Fruit fly (Drosophila melanogaster): Measurements from ENCODE around the gene Dab.

The Dab gene

DNA sequence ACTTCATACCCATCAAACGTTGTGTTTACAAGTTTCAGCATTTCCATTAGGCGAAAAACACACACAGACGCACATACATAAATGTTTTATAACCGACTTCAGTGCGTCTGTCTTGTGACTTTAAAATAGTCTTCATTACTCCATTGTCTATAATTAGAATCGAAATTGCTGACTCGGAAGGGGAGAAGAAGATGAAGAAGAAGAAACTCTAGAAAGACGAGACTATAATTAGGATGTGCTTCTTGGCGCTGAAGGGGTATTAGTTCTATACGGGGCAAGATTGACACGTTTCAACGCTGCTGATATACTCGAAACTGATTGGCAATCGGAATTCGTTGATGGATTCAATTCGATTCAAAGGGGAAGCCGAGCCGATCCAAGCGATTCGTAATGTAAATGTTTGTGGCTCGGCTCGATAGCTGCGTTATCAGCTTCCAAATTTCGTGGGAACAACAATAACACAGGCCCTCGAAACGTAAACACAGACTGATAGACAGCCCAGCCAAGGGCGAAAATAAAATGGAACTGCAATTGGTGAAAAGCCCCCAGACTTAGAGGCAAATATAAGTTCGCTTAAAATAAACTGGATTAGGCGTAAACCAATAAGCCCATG lies 3.1 kb upstream of the Dab start:
- peak; percentile 74 for TF ChIP-seq fkh (GFP tag; optimal IDR thresholded peaks at IDR 0.05)
- no peak for TF ChIP-seq CG4318 (GFP tag; optimal IDR thresholded peaks at IDR 0.05)

DNA sequence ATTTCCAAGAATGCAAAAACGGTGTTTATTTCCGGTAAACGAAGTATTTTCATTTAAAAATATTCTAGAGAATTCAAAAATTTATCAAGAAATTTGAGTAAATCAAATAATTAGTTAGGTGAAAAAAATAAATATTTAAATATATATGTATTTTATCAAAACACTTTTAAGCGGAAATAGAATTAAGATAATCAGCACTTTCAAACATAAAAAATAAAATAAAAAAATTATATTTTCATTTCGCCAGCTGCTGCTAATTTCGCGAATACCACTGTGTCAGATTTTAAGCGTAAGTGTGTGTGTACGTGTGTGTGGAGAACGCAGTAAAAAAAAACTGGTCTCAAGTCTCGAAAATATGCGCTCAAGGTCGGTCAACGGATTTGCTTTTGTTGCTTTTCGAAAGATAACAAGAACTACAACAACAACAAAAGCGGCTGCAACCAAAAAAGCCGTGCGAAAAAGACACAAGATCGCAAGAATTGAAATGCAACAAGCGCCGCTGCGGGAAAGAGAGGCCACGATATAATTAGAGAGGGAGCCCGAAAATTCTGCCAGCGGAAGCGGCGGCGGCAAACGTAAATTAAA lies 2.2 kb upstream of the Dab start:
- TF ChIP-seq Ets96B (tag; optimal IDR thresholded peaks at IDR 0.05) (no peak), Lpt (GFP tag; optimal IDR thresholded peaks at IDR 0.05) (no peak), OdsH (GFP tag; optimal IDR thresholded peaks at IDR 0.05) (no peak), dsx (GFP tag; optimal IDR thresholded peaks at IDR 0.05; ENCODE audit: poor library complexity, severe bottlenecking) (no peak), CG6163 (GFP tag; IDR thresholded peaks at IDR 0.05) (peak; percentile 7; the same call in 1 of the 3 replicates), lz (GFP tag; optimal IDR thresholded peaks at IDR 0.05) (no peak), CG16779 (tag; optimal IDR thresholded peaks at IDR 0.05) (no peak), acj6 (GFP tag; optimal IDR thresholded peaks at IDR 0.05) (peak; percentile 13), pdm3 (GFP tag; optimal IDR thresholded peaks at IDR 0.05) (no peak), net (GFP tag; optimal IDR thresholded peaks at IDR 0.05) (no peak), vri (GFP tag; optimal IDR thresholded peaks at IDR 0.05) (no peak), CG6792 (GFP tag; optimal IDR thresholded peaks at IDR 0.05) (no peak), CG10631 (GFP tag; optimal IDR thresholded peaks at IDR 0.05) (no peak), Sox15 (GFP tag; optimal IDR thresholded peaks at IDR 0.05) (no peak), CG6854 (GFP tag; optimal IDR thresholded peaks at IDR 0.05) (peak; percentile 82), CG9139 (GFP tag; optimal IDR thresholded peaks at IDR 0.05) (no peak), CG8632 (GFP tag; optimal IDR thresholded peaks at IDR 0.05) (peak; percentile 18), Hr39 (GFP tag; optimal IDR thresholded peaks at IDR 0.05) (peak; percentile 45), achi (GFP tag; optimal IDR thresholded peaks at IDR 0.05) (no peak), Ets21C (GFP tag; optimal IDR thresholded peaks at IDR 0.05) (no peak), CG15336 (GFP tag; IDR thresholded peaks at IDR 0.05) (peak; percentile 34), CG8119 (GFP tag; IDR thresholded peaks at IDR 0.05) (peak; percentile 25; the same call in 2 of the 3 replicates), eg (GFP tag; IDR thresholded peaks at IDR 0.05) (peak; percentile 48; the same call in 2 of the 3 replicates), CG34406 (GFP tag; optimal IDR thresholded peaks at IDR 0.05) (no peak), Eip78C (GFP tag) (peak; percentile 83), Eip93F (GFP tag; optimal IDR thresholded peaks at IDR 0.05) (peak; percentile 1)

DNA sequence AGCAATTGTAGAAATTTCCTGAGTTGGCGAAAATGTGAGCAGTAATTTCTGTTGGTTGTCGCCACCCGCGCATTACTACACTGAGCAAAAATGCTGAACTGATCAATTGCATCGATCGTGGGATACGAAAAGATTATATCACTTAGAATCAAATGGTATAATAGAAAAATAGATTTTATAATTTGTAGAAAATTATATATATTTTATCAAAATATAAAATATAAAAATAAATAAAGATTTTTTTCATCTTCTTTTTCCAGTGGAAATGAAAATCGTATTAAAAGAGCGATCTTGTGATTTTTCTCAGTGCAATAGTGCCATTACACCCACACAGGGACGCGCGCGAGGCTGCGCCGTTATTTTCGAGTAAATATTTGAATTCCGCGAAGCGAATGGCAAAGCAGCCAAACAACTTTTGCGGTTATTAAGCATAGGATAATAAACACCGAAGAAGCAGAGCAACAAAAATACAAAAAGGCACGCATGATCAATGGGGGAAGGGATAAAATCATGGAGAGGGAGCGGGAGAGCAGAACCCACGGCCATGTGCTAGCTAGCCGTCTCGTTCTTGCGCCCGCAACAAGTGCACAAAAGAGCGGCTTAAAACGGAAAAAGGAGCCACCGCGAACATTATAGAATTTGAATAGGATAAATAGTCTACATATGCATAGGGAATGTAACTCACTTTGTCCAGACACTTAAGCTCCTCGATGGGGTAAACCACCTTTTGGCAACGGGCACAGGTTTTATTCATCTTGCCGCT lies 1.5 kb upstream of the Dab start:
- TF ChIP-seq fd59A (GFP tag; optimal IDR thresholded peaks at IDR 0.05) (no peak), CG6808 (GFP tag; optimal IDR thresholded peaks at IDR 0.05) (peak; percentile 62), CG3919 (GFP tag; optimal IDR thresholded peaks at IDR 0.05) (peak; percentile 22), topi (GFP tag; optimal IDR thresholded peaks at IDR 0.05) (peak; percentile 44), CG4318 (GFP tag; optimal IDR thresholded peaks at IDR 0.05) (peak; percentile 52), Ets96B (tag; optimal IDR thresholded peaks at IDR 0.05) (peak; percentile 53), fkh (GFP tag; optimal IDR thresholded peaks at IDR 0.05) (peak; percentile 20), Eip78C (GFP tag) (peak; percentile 83), Ets21C (GFP tag; optimal IDR thresholded peaks at IDR 0.05) (no peak), pdm3 (GFP tag; optimal IDR thresholded peaks at IDR 0.05) (peak; percentile 10), CG6163 (GFP tag; IDR thresholded peaks at IDR 0.05) (peak; percentile 76; the same call in 1 of the 3 replicates), Hr38 (GFP tag; optimal IDR thresholded peaks at IDR 0.05) (no peak), eg (GFP tag; IDR thresholded peaks at IDR 0.05) (peak; percentile 85), lz (GFP tag; optimal IDR thresholded peaks at IDR 0.05) (peak; percentile 23), CG8119 (GFP tag; IDR thresholded peaks at IDR 0.05) (peak; percentile 85), CG15336 (GFP tag; IDR thresholded peaks at IDR 0.05) (peak; percentile 81), Blimp-1 (GFP tag; optimal IDR thresholded peaks at IDR 0.05) (peak; percentile 1), acj6 (GFP tag; optimal IDR thresholded peaks at IDR 0.05) (peak; percentile 45), ss (GFP tag; optimal IDR thresholded peaks at IDR 0.05) (peak; percentile 68 to 77), CG31627 (GFP tag; optimal IDR thresholded peaks at IDR 0.05) (no peak), CG7368 (GFP tag; optimal IDR thresholded peaks at IDR 0.05) (peak; percentile 50), spab (GFP tag; optimal IDR thresholded peaks at IDR 0.05) (peak; percentile 35), cyc (GFP tag; optimal IDR thresholded peaks at IDR 0.05) (peak; percentile 30), dac (GFP tag; optimal IDR thresholded peaks at IDR 0.05) (peak; percentile 23), CG6276 (GFP tag; optimal IDR thresholded peaks at IDR 0.05) (peak; percentile 68), Smox (GFP tag; optimal IDR thresholded peaks at IDR 0.05) (no peak), Hr39 (GFP tag; optimal IDR thresholded peaks at IDR 0.05) (no peak), CG32006 (GFP tag; optimal IDR thresholded peaks at IDR 0.05) (peak; percentile 75), CG11294 (GFP tag; IDR thresholded peaks at IDR 0.05) (peak; percentile 68; the same call in 1 of the 2 replicates), CG8632 (GFP tag; optimal IDR thresholded peaks at IDR 0.05) (peak; percentile 37)
